Worm (Caenorhabditis elegans): Measurements from ENCODE around the gene elo-8.

DNA sequence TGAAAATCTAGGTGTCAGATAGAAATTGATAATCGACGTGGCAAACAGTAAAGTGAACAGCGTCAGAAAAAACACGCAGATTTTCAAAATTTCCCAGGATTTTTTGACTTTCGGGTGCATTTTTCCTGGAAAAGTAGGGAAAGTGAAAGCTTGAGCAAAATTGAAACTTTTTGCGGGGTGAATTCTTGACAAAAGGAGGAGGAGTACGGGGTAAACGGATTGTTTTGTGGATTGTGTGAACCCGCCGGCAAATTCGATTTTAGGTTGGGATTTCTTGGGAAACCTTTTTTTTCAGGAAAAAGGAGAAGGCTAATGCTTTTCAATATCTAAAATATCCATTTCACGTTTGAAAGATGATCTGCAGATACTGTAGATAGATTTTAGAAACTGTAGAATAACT is 2.9 kb upstream of the elo-8 start, which contains the start of gene Y47D3A.34:
- TF ChIP-seq cog-1 (tag; optimal IDR thresholded peaks at IDR 0.05) (no peak), tab-1 (GFP tag; IDR thresholded peaks at IDR 0.05) (no peak), klf-2 (GFP tag; conservative IDR thresholded peaks at IDR 0.05) (no peak), med-1 (GFP tag; optimal IDR thresholded peaks at IDR 0.05; ENCODE audit: insufficient read depth) (no peak), ztf-23 (GFP tag; IDR thresholded peaks at IDR 0.05) (no peak)
